Fruit fly (Drosophila melanogaster): ENCODE data around the gene CG7168.

The CG7168 gene

dm6 chr3R:18255281-18255680, 29.4 kb upstream of the CG7168 start, which contains the start of the genes Ada2a, Polr2D, Tgs1 and moi (continued):
- no peak for TF ChIP-seq sc (optimal IDR thresholded peaks at IDR 0.05)
- no peak for TF ChIP-seq sc (GFP tag; optimal IDR thresholded peaks at IDR 0.05)
- TF ChIP-seq CG6854 (GFP tag; optimal IDR thresholded peaks at IDR 0.05), result no peak
- peak; percentile 82 for TF ChIP-seq Med (GFP tag)
- TF ChIP-seq vnd (GFP tag; IDR thresholded peaks at IDR 0.05; ENCODE audit: partially characterized antibody), result peak; percentile 61
- peak; percentile 64 for TF ChIP-seq CG15479 (GFP tag; optimal IDR thresholded peaks at IDR 0.05)
- no peak for TF ChIP-seq jumu (GFP tag; optimal IDR thresholded peaks at IDR 0.05)
- no peak for TF ChIP-seq CG18476 (GFP tag; optimal IDR thresholded peaks at IDR 0.05)
- TF ChIP-seq CG1602 (GFP tag; optimal IDR thresholded peaks at IDR 0.05), result no peak
- no peak for TF ChIP-seq cas (GFP tag; IDR thresholded peaks at IDR 0.05)
- no peak for TF ChIP-seq psq (GFP tag; optimal IDR thresholded peaks at IDR 0.05)
- TF ChIP-seq CG34422 (GFP tag; IDR thresholded peaks at IDR 0.05), result peak; percentile 73; the same call in 1 of the 3 replicates
- no peak for TF ChIP-seq Sox102F (GFP tag; optimal IDR thresholded peaks at IDR 0.05)
- no peak for TF ChIP-seq CG3281 (GFP tag; optimal IDR thresholded peaks at IDR 0.05)
- TF ChIP-seq ara (GFP tag; IDR thresholded peaks at IDR 0.05), result no peak
- no peak for TF ChIP-seq Dip3 (GFP tag; optimal IDR thresholded peaks at IDR 0.05)
- no peak for TF ChIP-seq gsb-n (tag; optimal IDR thresholded peaks at IDR 0.05)
- TF ChIP-seq Dad (GFP tag; optimal IDR thresholded peaks at IDR 0.05), result no peak
- TF ChIP-seq CG31365 (tag; optimal IDR thresholded peaks at IDR 0.05), result no peak
- no peak for TF ChIP-seq pb (GFP tag; optimal IDR thresholded peaks at IDR 0.05)
- peak; percentile 92 for TF ChIP-seq CG4617 (GFP tag; optimal IDR thresholded peaks at IDR 0.05; ENCODE audit: borderline replicate concordance)
- peak; percentile 60 for TF ChIP-seq gfzf (GFP tag; optimal IDR thresholded peaks at IDR 0.05)
- peak; percentile 67 for TF ChIP-seq CG14860 (GFP tag; IDR thresholded peaks at IDR 0.05; ENCODE audit: partially characterized antibody)
- no peak for TF ChIP-seq CG8765 (GFP tag; IDR thresholded peaks at IDR 0.05)
- no peak for TF ChIP-seq Taf1 (GFP tag; IDR thresholded peaks at IDR 0.05)
- TF ChIP-seq CG2120 (GFP tag; optimal IDR thresholded peaks at IDR 0.05), result peak; percentile 9
- peak; percentile 5 for TF ChIP-seq Nf-YC (tag; optimal IDR thresholded peaks at IDR 0.05)
- no peak for TF ChIP-seq fru (optimal IDR thresholded peaks at IDR 0.05)
- no peak for TF ChIP-seq wdn (GFP tag; IDR thresholded peaks at IDR 0.05)
- TF ChIP-seq phol (tag; optimal IDR thresholded peaks at IDR 0.05), result peak; percentile 56
- TF ChIP-seq tup (GFP tag; optimal IDR thresholded peaks at IDR 0.05), result no peak
- peak; percentile 49 for TF ChIP-seq stwl (tag; optimal IDR thresholded peaks at IDR 0.05)
- peak; percentile 55 for TF ChIP-seq dm (GFP tag; optimal IDR thresholded peaks at IDR 0.05)
- no peak for TF ChIP-seq unpg (GFP tag; optimal IDR thresholded peaks at IDR 0.05)
- no peak for TF ChIP-seq CG2889 (GFP tag; IDR thresholded peaks at IDR 0.05)
- no peak for TF ChIP-seq Awh (GFP tag; IDR thresholded peaks at IDR 0.05)
- no peak for TF ChIP-seq crc (GFP tag; optimal IDR thresholded peaks at IDR 0.05)
- TF ChIP-seq pfk (GFP tag; optimal IDR thresholded peaks at IDR 0.05), result no peak
- no peak for TF ChIP-seq Fer1 (GFP tag; optimal IDR thresholded peaks at IDR 0.05)
- no peak for TF ChIP-seq Kr (GFP tag; optimal IDR thresholded peaks at IDR 0.05)
- no peak for TF ChIP-seq Poxn (GFP tag; IDR thresholded peaks at IDR 0.05)
- no peak for TF ChIP-seq Aef1 (GFP tag; IDR thresholded peaks at IDR 0.05)
- peak; percentile 2 for TF ChIP-seq her (GFP tag; optimal IDR thresholded peaks at IDR 0.05)
- TF ChIP-seq CG7556 (GFP tag; optimal IDR thresholded peaks at IDR 0.05), result no peak
- TF ChIP-seq ac (GFP tag; optimal IDR thresholded peaks at IDR 0.05), result no peak
- no peak for TF ChIP-seq chif (GFP tag; optimal IDR thresholded peaks at IDR 0.05)
- TF ChIP-seq CG13296 (GFP tag; optimal IDR thresholded peaks at IDR 0.05), result no peak
- no peak for TF ChIP-seq Drgx (GFP tag; IDR thresholded peaks at IDR 0.05)
- no peak for TF ChIP-seq dmrt99B (tag; optimal IDR thresholded peaks at IDR 0.05)
- no peak for TF ChIP-seq Stat92E (GFP tag; optimal IDR thresholded peaks at IDR 0.05)
- TF ChIP-seq Camta (GFP tag; optimal IDR thresholded peaks at IDR 0.05), result no peak
- TF ChIP-seq tna (GFP tag; IDR thresholded peaks at IDR 0.05; ENCODE audit: partially characterized antibody), result peak; percentile 47; the same call in 1 of the 2 replicates

Data from whole organism, embryonic.